Fruit fly (Drosophila melanogaster): ENCODE measurements around the gene CG8260.

The CG8260 gene

dm6 chrX:15756018-15756417 lies at the start of gene CG8260:
Gene CG8260, plus strand, starts transcription at chrX:15756318.
- no peak for TF ChIP-seq CG3838 (GFP tag; optimal IDR thresholded peaks at IDR 0.05)
- TF ChIP-seq Antp (GFP tag; optimal IDR thresholded peaks at IDR 0.05) = no peak
- TF ChIP-seq Xbp1 (GFP tag; optimal IDR thresholded peaks at IDR 0.05) = no peak
- no peak for TF ChIP-seq Nf-YA (GFP tag; IDR thresholded peaks at IDR 0.05)
- no peak for TF ChIP-seq CG6791 (GFP tag; IDR thresholded peaks at IDR 0.05; ENCODE audit: partially characterized antibody)
- TF ChIP-seq CG18262 (tag; optimal IDR thresholded peaks at IDR 0.05) = no peak
- no peak for TF ChIP-seq MESR4 (GFP tag; optimal IDR thresholded peaks at IDR 0.05)

dm6 chrX:15709624-15709983 lies 46.5 kb upstream of the CG8260 start:
- TF ChIP-seq CG2712 (tag; optimal IDR thresholded peaks at IDR 0.05) (peak; percentile 1), ems (GFP tag; optimal IDR thresholded peaks at IDR 0.05) (no peak), chm (GFP tag; IDR thresholded peaks at IDR 0.05) (no peak), CG4282 (GFP tag; optimal IDR thresholded peaks at IDR 0.05) (peak; percentile 31), HLH4C (GFP tag; IDR thresholded peaks at IDR 0.05; ENCODE audit: partially characterized antibody) (no peak), CG18599 (GFP tag; optimal IDR thresholded peaks at IDR 0.05) (no peak), bcd (GFP tag; optimal IDR thresholded peaks at IDR 0.05) (peak; percentile 19), Pdp1 (GFP tag; optimal IDR thresholded peaks at IDR 0.05) (no peak), lilli (GFP tag; optimal IDR thresholded peaks at IDR 0.05) (peak; percentile 9), Meics (GFP tag; optimal IDR thresholded peaks at IDR 0.05) (peak; percentile 22), Fer2 (tag; optimal IDR thresholded peaks at IDR 0.05) (no peak), CG1603 (tag; optimal IDR thresholded peaks at IDR 0.05) (peak; percentile 22), otp (GFP tag; IDR thresholded peaks at IDR 0.05) (0 out of 3 replicates have a peak, but pooled peaks have one; percentile 12), CG12219 (GFP tag; optimal IDR thresholded peaks at IDR 0.05) (peak; percentile 2), slbo (GFP tag; IDR thresholded peaks at IDR 0.05) (peak; percentile 51; the same call in 1 of the 2 replicates), Nf-YA (GFP tag; IDR thresholded peaks at IDR 0.05) (no peak), nom (GFP tag; optimal IDR thresholded peaks at IDR 0.05) (no peak), CG17568 (GFP tag; optimal IDR thresholded peaks at IDR 0.05) (no peak), Trl (optimal IDR thresholded peaks at IDR 0.05) (peak in 1 of 2 experiments; percentile 28), Trl (GFP tag; optimal IDR thresholded peaks at IDR 0.05) (no peak), peb (GFP tag; IDR thresholded peaks at IDR 0.05) (no peak), ewg (GFP tag; optimal IDR thresholded peaks at IDR 0.05) (no peak), ERR (GFP tag; optimal IDR thresholded peaks at IDR 0.05) (no peak), CG3847 (GFP tag; IDR thresholded peaks at IDR 0.05) (0 out of 2 replicates have a peak, but pooled peaks have one; percentile 6), CG11247 (GFP tag; IDR thresholded peaks at IDR 0.05) (0 out of 2 replicates have a peak, but pooled peaks have one; percentile 5), CG15696 (tag; optimal IDR thresholded peaks at IDR 0.05) (no peak), CG31388 (GFP tag; optimal IDR thresholded peaks at IDR 0.05) (no peak), Xrp1 (GFP tag; IDR thresholded peaks at IDR 0.05) (peak; percentile 34; the same call in 1 of the 2 replicates), CG7372 (GFP tag; IDR thresholded peaks at IDR 0.05) (no peak), CG11456 (GFP tag; IDR thresholded peaks at IDR 0.05) (peak; percentile 52; the same call in 1 of the 3 replicates), Ptx1 (GFP tag; IDR thresholded peaks at IDR 0.05) (peak; percentile 19; the same call in 1 of the 2 replicates), Dip3 (GFP tag; optimal IDR thresholded peaks at IDR 0.05) (no peak), Gug (GFP tag; IDR thresholded peaks at IDR 0.05) (no peak; the same call in 3 of the 4 replicates), CG4707 (GFP tag; optimal IDR thresholded peaks at IDR 0.05) (peak; percentile 98), fu2 (GFP tag; optimal IDR thresholded peaks at IDR 0.05) (no peak), CG1647 (GFP tag; optimal IDR thresholded peaks at IDR 0.05) (no peak), Drgx (GFP tag; IDR thresholded peaks at IDR 0.05) (0 out of 2 replicates have a peak, but pooled peaks have one; percentile 16), CG13296 (GFP tag; optimal IDR thresholded peaks at IDR 0.05) (no peak), row (GFP tag; IDR thresholded peaks at IDR 0.05) (peak; percentile 60), Atf6 (GFP tag; IDR thresholded peaks at IDR 0.05) (no peak), dmrt11E (tag; optimal IDR thresholded peaks at IDR 0.05) (no peak), CG1832 (GFP tag; optimal IDR thresholded peaks at IDR 0.05) (peak; percentile 84), CG2120 (GFP tag; optimal IDR thresholded peaks at IDR 0.05) (peak; percentile 8), CG2678 (tag; optimal IDR thresholded peaks at IDR 0.05) (peak; percentile 3)
